Worm (Caenorhabditis elegans) whole organism, late embryonic: ENCODE results near the gene F23H11.2.
A peak's percentile ranks its signal among the peaks of the same experiment; 100 is the strongest.

ENCODE experiments used
- C08G9.2 ChIP-seq: sonication (generic microtip); optimal IDR thresholded peaks from 2 replicates; lab custom pipeline; 2016; ENCODE audit warnings: mild to moderate bottlenecking, missing genetic modification characterization, moderate library complexity, missing compliant biosample characterization
- K02D7.2 ChIP-seq: sonication (generic microtip); optimal IDR thresholded peaks from 2 replicates; lab custom pipeline; 2017; ENCODE audit warnings: mild to moderate bottlenecking, missing genetic modification characterization, missing compliant biosample characterization
- K09A11.1 ChIP-seq: sonication (generic microtip); optimal IDR thresholded peaks from 2 replicates; lab custom pipeline; 2017; ENCODE audit warnings: antibody characterized with exemption, mild to moderate bottlenecking, missing genetic modification characterization, missing compliant biosample characterization; ENCODE audit not compliant: insufficient read depth
- T23F11.4 ChIP-seq: fragments of 200-800 bp; sonication (Bioruptor generic); optimal IDR thresholded peaks from 2 replicates; lab custom pipeline; 2018; ENCODE audit warnings: mild to moderate bottlenecking, missing genetic modification characterization, missing compliant biosample characterization
- ceh-14 ChIP-seq: sonication (generic microtip); optimal IDR thresholded peaks from 2 replicates; lab custom pipeline; 2016; ENCODE audit warnings: missing genotype, missing genetic modification characterization, missing compliant biosample characterization
- ceh-18 ChIP-seq: sonication (generic microtip); optimal IDR thresholded peaks from 2 replicates; lab custom pipeline; 2016; ENCODE audit warnings: missing genetic modification characterization, missing compliant biosample characterization
- ceh-19 ChIP-seq: fragments of 200-800 bp; sonication (Bioruptor generic); optimal IDR thresholded peaks from 2 replicates; lab custom pipeline; 2018; ENCODE audit warnings: mild to moderate bottlenecking, missing genetic modification characterization, missing compliant biosample characterization
- ceh-22 ChIP-seq: sonication (generic microtip); optimal IDR thresholded peaks from 2 replicates; lab custom pipeline; 2017; ENCODE audit warnings: missing biosample characterization, missing genetic modification characterization
- ceh-30 ChIP-seq: fragments of 150-350 bp; optimal IDR thresholded peaks from 2 replicates; lab custom pipeline; 2014; ENCODE audit warnings: missing biosample characterization, missing genetic modification characterization
- ceh-34 ChIP-seq: sonication (generic microtip); optimal IDR thresholded peaks from 2 replicates; lab custom pipeline; 2016; ENCODE audit warnings: mild to moderate bottlenecking, missing genetic modification characterization, missing compliant biosample characterization
- ceh-45 ChIP-seq: fragments of 200-800 bp; sonication (Bioruptor generic); IDR thresholded peaks from 2 replicates; pipeline ENCODE4 v1.3.6; 2022; ENCODE audit warnings: missing genetic modification reagents, missing genetic modification characterization, missing compliant biosample characterization
- ceh-6 ChIP-seq: fragments of 200-800 bp; sonication (Bioruptor generic); optimal IDR thresholded peaks from 2 replicates; lab custom pipeline; 2018; ENCODE audit warnings: mild to moderate bottlenecking, missing genetic modification characterization, missing compliant biosample characterization
- ceh-9 ChIP-seq: sonication (generic microtip); optimal IDR thresholded peaks from 2 replicates; lab custom pipeline; 2016; ENCODE audit warnings: mild to moderate bottlenecking, missing genetic modification characterization, inconsistent platforms, missing compliant biosample characterization
- che-1 ChIP-seq: sonication (generic microtip); optimal IDR thresholded peaks from 2 replicates; lab custom pipeline; 2016; ENCODE audit warnings: mild to moderate bottlenecking, missing genetic modification characterization, missing compliant biosample characterization
- dmd-4 ChIP-seq: sonication (generic microtip); optimal IDR thresholded peaks from 2 replicates; lab custom pipeline; 2016; ENCODE audit warnings: borderline replicate concordance, missing genetic modification characterization, missing compliant biosample characterization
- fkh-6 ChIP-seq: sonication (generic microtip); optimal IDR thresholded peaks from 2 replicates; lab custom pipeline; 2016; ENCODE audit warnings: missing genetic modification characterization, missing compliant biosample characterization
- hlh-30 ChIP-seq: sonication (generic microtip); optimal IDR thresholded peaks from 2 replicates; lab custom pipeline; 2017; ENCODE audit warnings: antibody characterized with exemption, missing genetic modification characterization, missing compliant biosample characterization; ENCODE audit not compliant: insufficient read depth
- hlh-6 ChIP-seq: sonication (generic microtip); optimal IDR thresholded peaks from 2 replicates; lab custom pipeline; 2016; ENCODE audit warnings: missing genotype, missing genetic modification characterization, missing compliant biosample characterization
- hlh-8 ChIP-seq: sonication (generic microtip); optimal IDR thresholded peaks from 2 replicates; lab custom pipeline; 2016; ENCODE audit warnings: missing genotype, missing genetic modification characterization, missing compliant biosample characterization
- lim-6 ChIP-seq: sonication (generic microtip); optimal IDR thresholded peaks from 2 replicates; lab custom pipeline; 2016; ENCODE audit warnings: missing genetic modification characterization, missing compliant biosample characterization
- madf-2 ChIP-seq: sonication (generic microtip); optimal IDR thresholded peaks from 2 replicates; lab custom pipeline; 2017; ENCODE audit warnings: missing genetic modification characterization, missing compliant biosample characterization
- nhr-232 ChIP-seq: sonication (generic microtip); optimal IDR thresholded peaks from 2 replicates; lab custom pipeline; 2016; ENCODE audit warnings: missing genetic modification characterization, missing compliant biosample characterization
- npax-4 ChIP-seq: sonication (generic microtip); optimal IDR thresholded peaks from 2 replicates; lab custom pipeline; 2016; ENCODE audit warnings: missing genetic modification characterization, missing compliant biosample characterization
- odd-2 ChIP-seq: sonication (generic microtip); optimal IDR thresholded peaks from 2 replicates; lab custom pipeline; 2017; ENCODE audit warnings: antibody characterized with exemption, mild to moderate bottlenecking, missing genetic modification characterization, missing compliant biosample characterization
- pag-3 ChIP-seq: sonication (generic microtip); optimal IDR thresholded peaks from 2 replicates; lab custom pipeline; 2016; ENCODE audit warnings: missing compliant biosample characterization, missing genetic modification characterization, borderline replicate concordance
- pat-9 ChIP-seq: fragments of 200-800 bp; sonication (Bioruptor generic); optimal IDR thresholded peaks from 2 replicates; lab custom pipeline; 2018; ENCODE audit warnings: mild to moderate bottlenecking, missing genetic modification characterization, moderate library complexity, missing compliant biosample characterization
- pax-1 ChIP-seq: fragments of 150-350 bp; optimal IDR thresholded peaks from 2 replicates; lab custom pipeline; 2014; ENCODE audit warnings: missing biosample characterization, missing genetic modification characterization
- pha-4 ChIP-seq: fragments of 150-350 bp; optimal IDR thresholded peaks from 2 replicates; lab custom pipeline; 2018; ENCODE audit warnings: missing biosample characterization, missing genetic modification reagents, missing genetic modification characterization
- pros-1 ChIP-seq: fragments of 150-350 bp; optimal IDR thresholded peaks from 2 replicates; lab custom pipeline; 2014; ENCODE audit warnings: missing biosample characterization, missing genetic modification reagents, missing genetic modification characterization
- ref-2 ChIP-seq: sonication (generic microtip); optimal IDR thresholded peaks from 2 replicates; lab custom pipeline; 2016; ENCODE audit warnings: missing genetic modification characterization, missing compliant biosample characterization
- sox-2 ChIP-seq: fragments of 200-800 bp; sonication (Bioruptor generic); IDR thresholded peaks from 2 replicates; pipeline ENCODE4 v1.3.6; 2022; ENCODE audit warnings: missing genetic modification reagents, missing genetic modification characterization, missing compliant biosample characterization
- syd-9 ChIP-seq: sonication (generic microtip); optimal IDR thresholded peaks from 2 replicates; lab custom pipeline; 2016; ENCODE audit warnings: mild to moderate bottlenecking, missing genetic modification characterization, moderate library complexity, missing compliant biosample characterization
- tbx-2 ChIP-seq: sonication (generic microtip); optimal IDR thresholded peaks from 2 replicates; lab custom pipeline; 2016; ENCODE audit warnings: missing genetic modification characterization, missing compliant biosample characterization
- ttx-3 ChIP-seq: sonication (generic microtip); optimal IDR thresholded peaks from 2 replicates; lab custom pipeline; 2016; ENCODE audit warnings: missing genetic modification reagents, missing genetic modification characterization, missing compliant biosample characterization
- unc-3 ChIP-seq, 2 experiments: fragments of 200-800 bp in 1 of 2; sonication (Bioruptor generic) in 1 of 2; sonication (generic microtip) in 1 of 2; conservative IDR thresholded peaks in 1 of 2; optimal IDR thresholded peaks in 1 of 2; 2 replicates each; pipeline versions ENCODE4 v1.3.6 to Lab custom; 2016 to 2022; ENCODE audit warnings: missing compliant biosample characterization in 2 of 2, missing genetic modification characterization in 2 of 2, missing genetic modification reagents in 1 of 2
- unc-42 ChIP-seq: sonication (generic microtip); optimal IDR thresholded peaks from 2 replicates; lab custom pipeline; 2016; ENCODE audit warnings: missing genotype, missing genetic modification characterization, missing compliant biosample characterization
- unc-55 ChIP-seq: sonication (generic microtip); optimal IDR thresholded peaks from 2 replicates; lab custom pipeline; 2017; ENCODE audit warnings: missing biosample characterization, missing genetic modification reagents, missing genetic modification characterization
- unc-86 ChIP-seq: sonication (generic microtip); optimal IDR thresholded peaks from 2 replicates; lab custom pipeline; 2016; ENCODE audit warnings: missing genetic modification characterization, missing compliant biosample characterization
- ztf-16 ChIP-seq: sonication (generic microtip); optimal IDR thresholded peaks from 2 replicates; lab custom pipeline; 2017; ENCODE audit warnings: missing genetic modification characterization, missing compliant biosample characterization

Gene F23H11.2

DNA sequence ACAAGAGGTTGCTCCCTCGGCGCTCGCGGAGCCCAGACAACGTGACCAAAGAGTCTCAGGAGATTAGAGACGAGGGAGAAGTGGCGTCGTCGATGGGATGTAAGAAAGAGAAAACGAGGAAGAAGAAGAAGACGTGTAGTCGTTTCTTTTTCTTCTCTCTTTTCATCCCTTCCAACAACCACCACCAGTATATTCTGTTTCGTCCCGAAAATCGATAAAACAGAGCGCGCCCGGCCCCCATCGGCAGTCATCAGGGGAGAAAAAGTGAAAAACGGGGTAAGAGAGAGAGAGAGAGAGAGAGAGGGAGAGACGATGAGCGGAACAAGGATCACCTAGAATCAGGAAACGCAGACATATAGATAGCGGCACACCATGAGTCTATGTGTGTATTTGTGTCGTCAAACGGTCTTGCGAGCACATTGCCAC is 7.7 kb upstream of the F23H11.2 start (continued):
- TF ChIP-seq unc-86 (tag; lab: Kevin White, UChicago) (peak; percentile 13), ceh-14 (tag; lab: Kevin White, UChicago) (peak; percentile 50), ttx-3 (tag; lab: Kevin White, UChicago) (no peak), madf-2 (tag; lab: Kevin White, UChicago) (peak; percentile 13), lim-6 (tag; lab: Kevin White, UChicago) (no peak), ceh-30 (tag; lab: Kevin White, UChicago) (peak; percentile 22), ceh-9 (no peak)

ce11 chrIII:888983-889549 is 6.5 kb upstream of the F23H11.2 start:
- no peak for TF ChIP-seq nhr-232
- no peak for TF ChIP-seq ceh-45 (GFP tag; lab: Robert Waterston, UW)
- TF ChIP-seq hlh-30 (tag; lab: Kevin White, UChicago) = peak; percentile 48
- TF ChIP-seq unc-42 = peak; percentile 40
- no peak for TF ChIP-seq npax-4
- TF ChIP-seq pros-1 (tag; lab: Kevin White, UChicago) = no peak
- no peak for TF ChIP-seq fkh-6
- no peak for TF ChIP-seq dmd-4 (tag; lab: Kevin White, UChicago)

- TF ChIP-seq ceh-18 (tag; lab: Kevin White, UChicago) (no peak), syd-9 (no peak), T23F11.4 (no peak), ceh-6 (GFP tag; lab: Kevin White, UChicago) (no peak), hlh-6 (tag; lab: Kevin White, UChicago) (no peak), fkh-6 (no peak), K02D7.2 (no peak)
These were observed 4.5 kb upstream of the F23H11.2 start, which contains the start of gene T24C4.10 for ce11 chrIII:891014-891413. TSS of gene T24C4.10 (minus strand) at chrIII:891243.

DNA sequence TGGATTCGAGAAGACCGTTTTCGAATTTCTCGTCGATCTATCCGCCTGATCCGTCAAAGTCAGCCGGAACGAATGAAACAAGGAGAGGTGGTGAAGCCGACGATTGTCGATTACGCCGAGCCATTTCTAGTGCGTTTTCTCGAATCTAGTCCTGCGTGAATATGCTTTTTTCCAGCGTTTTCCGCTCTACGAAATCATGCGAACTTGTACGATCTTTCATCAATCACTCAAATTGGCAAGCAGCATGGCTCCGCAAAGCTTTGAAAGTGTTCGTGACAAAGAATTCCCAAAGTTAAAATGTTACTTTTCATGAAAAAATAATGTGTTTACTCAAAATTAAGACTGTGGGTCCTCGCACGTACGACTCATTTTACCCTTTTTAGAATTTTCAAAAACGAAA is 1.4 kb downstream of the F23H11.2 start:
- no peak for TF ChIP-seq hlh-6 (tag; lab: Kevin White, UChicago)
- TF ChIP-seq ztf-16 (tag; lab: Kevin White, UChicago) = no peak
- no peak for TF ChIP-seq K09A11.1
- TF ChIP-seq pat-9 = no peak
- TF ChIP-seq ceh-34 (tag; lab: Kevin White, UChicago) = no peak
- no peak for TF ChIP-seq pax-1 (tag; lab: Kevin White, UChicago)

- TF ChIP-seq sox-2 (GFP tag; lab: Robert Waterston, UW) (no peak), syd-9 (no peak), ztf-16 (tag; lab: Kevin White, UChicago) (no peak), che-1 (tag; lab: Kevin White, UChicago) (no peak), ceh-9 (no peak), pag-3 (tag; lab: Kevin White, UChicago) (no peak), pha-4 (no peak), ceh-22 (tag; lab: Kevin White, UChicago) (no peak), unc-3 (GFP tag; conservative IDR thresholded peaks at IDR 0.05; lab: Robert Waterston, UW) (no peak), unc-3 (tag; optimal IDR thresholded peaks at IDR 0.05; lab: Kevin White, UChicago) (no peak), T23F11.4 (no peak), C08G9.2 (tag; lab: Kevin White, UChicago) (no peak), hlh-8 (no peak), ceh-19 (GFP tag; lab: Kevin White, UChicago) (no peak), nhr-232 (no peak), tbx-2 (tag; lab: Kevin White, UChicago) (no peak), odd-2 (tag; lab: Kevin White, UChicago) (no peak), ref-2 (tag; lab: Kevin White, UChicago) (no peak), unc-55 (GFP tag; lab: Kevin White, UChicago) (no peak), pros-1 (tag; lab: Kevin White, UChicago) (no peak)
These were observed 4.6 kb downstream of the F23H11.2 start for ce11 chrIII:900134-900533.
